Fruit fly (Drosophila melanogaster): ENCODE measurements around the gene TP53INP.

- TF ChIP-seq CG32121 (GFP tag; IDR thresholded peaks at IDR 0.05) (no peak), rn (GFP tag; IDR thresholded peaks at IDR 0.05) (no peak), EcR (GFP tag; optimal IDR thresholded peaks at IDR 0.05) (no peak), fd96Ca (GFP tag; IDR thresholded peaks at IDR 0.05) (no peak), gl (tag; optimal IDR thresholded peaks at IDR 0.05) (no peak), CG15710 (tag; optimal IDR thresholded peaks at IDR 0.05) (no peak), CG17806 (tag; optimal IDR thresholded peaks at IDR 0.05) (no peak), CG4496 (GFP tag; IDR thresholded peaks at IDR 0.05) (no peak), Pif1A (GFP tag; optimal IDR thresholded peaks at IDR 0.05) (no peak), CG14655 (GFP tag; optimal IDR thresholded peaks at IDR 0.05) (no peak), CG10348 (GFP tag; IDR thresholded peaks at IDR 0.05) (no peak), CG12605 (GFP tag; IDR thresholded peaks at IDR 0.05) (no peak)
Observed at dm6 chr3L:4440153-4440552, 33.4 kb downstream of the TP53INP start.

All from whole organism, pupa.